Worm (Caenorhabditis elegans) whole organism, mixed stage, embryonic: Measurements from ENCODE around the gene F56D3.1.

Experiments
- M03D4.4 ChIP-seq: sonication (generic microtip); optimal IDR thresholded peaks from 2 replicates; lab custom pipeline; 2017; ENCODE audit warnings: mild to moderate bottlenecking, missing genetic modification characterization, missing compliant biosample characterization
- bed-3 ChIP-seq: fragments of 200-800 bp; sonication (Bioruptor generic); optimal IDR thresholded peaks from 3 replicates; lab custom pipeline; 2018; ENCODE audit warnings: mild to moderate bottlenecking, missing genetic modification characterization, moderate library complexity, missing compliant biosample characterization
- ceh-39 ChIP-seq: fragments of 150-350 bp; optimal IDR thresholded peaks from 2 replicates; lab custom pipeline; 2014; ENCODE audit warnings: missing biosample characterization, missing genetic modification characterization
- ceh-43 ChIP-seq: fragments of 200-800 bp; sonication (Bioruptor generic); optimal IDR thresholded peaks from 2 replicates; lab custom pipeline; 2018; ENCODE audit warnings: mild to moderate bottlenecking, missing genetic modification characterization, moderate library complexity, missing compliant biosample characterization
- ceh-83 ChIP-seq: fragments of 200-800 bp; sonication (Bioruptor generic); optimal IDR thresholded peaks from 2 replicates; lab custom pipeline; 2018; ENCODE audit warnings: mild to moderate bottlenecking, missing genetic modification characterization, missing compliant biosample characterization
- ces-1 ChIP-seq: fragments of 150-350 bp; optimal IDR thresholded peaks from 2 replicates; lab custom pipeline; 2014; ENCODE audit warnings: missing biosample characterization, missing genetic modification reagents, missing genetic modification characterization
- cnd-1 ChIP-seq: fragments of 200-800 bp; sonication (Bioruptor generic); optimal IDR thresholded peaks from 2 replicates; lab custom pipeline; 2018; ENCODE audit warnings: mild to moderate bottlenecking, missing genetic modification characterization, missing compliant biosample characterization
- drap-1 ChIP-seq: fragments of 200-800 bp; sonication (Bioruptor generic); optimal IDR thresholded peaks from 3 replicates; lab custom pipeline; 2018; ENCODE audit warnings: mild to moderate bottlenecking, missing genetic modification characterization, missing compliant biosample characterization
- elt-1 ChIP-seq: sonication (generic microtip); optimal IDR thresholded peaks from 2 replicates; lab custom pipeline; 2017; ENCODE audit warnings: missing genetic modification characterization, mild to moderate bottlenecking, missing compliant biosample characterization, antibody characterized with exemption, moderate library complexity, borderline replicate concordance; ENCODE audit not compliant: insufficient read depth
- flh-1 ChIP-seq: fragments of 200-800 bp; sonication (Bioruptor generic); optimal IDR thresholded peaks from 2 replicates; lab custom pipeline; 2018; ENCODE audit warnings: mild to moderate bottlenecking, missing genetic modification characterization, moderate library complexity, missing compliant biosample characterization
- ham-2 ChIP-seq: fragments of 200-800 bp; sonication (Bioruptor generic); optimal IDR thresholded peaks from 2 replicates; lab custom pipeline; 2018; ENCODE audit warnings: mild to moderate bottlenecking, missing genetic modification characterization, missing compliant biosample characterization
- hlh-1 ChIP-seq: fragments of 150-350 bp; optimal IDR thresholded peaks from 2 replicates; lab custom pipeline; 2014; ENCODE audit warnings: missing biosample characterization, missing genetic modification reagents, missing genetic modification characterization
- lin-13 ChIP-seq: fragments of 150-350 bp; optimal IDR thresholded peaks from 2 replicates; lab custom pipeline; 2014; ENCODE audit warnings: missing biosample characterization, missing genetic modification characterization
- lin-32 ChIP-seq: fragments of 200-800 bp; sonication (Bioruptor generic); optimal IDR thresholded peaks from 2 replicates; lab custom pipeline; 2018; ENCODE audit warnings: mild to moderate bottlenecking, missing genetic modification characterization, missing compliant biosample characterization
- lsy-2 ChIP-seq: fragments of 150-350 bp; optimal IDR thresholded peaks from 2 replicates; lab custom pipeline; 2014; ENCODE audit warnings: missing biosample characterization, missing genetic modification characterization
- mab-5 ChIP-seq: fragments of 150-350 bp; optimal IDR thresholded peaks from 2 replicates; lab custom pipeline; 2014; ENCODE audit warnings: missing biosample characterization, missing genetic modification characterization
- mep-1 ChIP-seq: fragments of 150-350 bp; optimal IDR thresholded peaks from 2 replicates; lab custom pipeline; 2017; ENCODE audit warnings: missing biosample characterization, missing genetic modification reagents, missing genetic modification characterization, inconsistent platforms
- mls-2 ChIP-seq: sonication (generic microtip); optimal IDR thresholded peaks from 2 replicates; lab custom pipeline; 2016; ENCODE audit warnings: mild to moderate bottlenecking, missing genetic modification characterization, moderate library complexity, missing compliant biosample characterization
- nhr-12 ChIP-seq: fragments of 150-350 bp; optimal IDR thresholded peaks from 2 replicates; lab custom pipeline; 2014; ENCODE audit warnings: missing biosample characterization, missing genetic modification characterization
- nhr-2 ChIP-seq: fragments of 150-350 bp; optimal IDR thresholded peaks from 2 replicates; lab custom pipeline; 2014; ENCODE audit warnings: missing biosample characterization, missing genetic modification characterization
- nhr-237 ChIP-seq: fragments of 150-350 bp; optimal IDR thresholded peaks from 2 replicates; lab custom pipeline; 2014; ENCODE audit warnings: missing biosample characterization, missing genetic modification characterization
- nhr-28 ChIP-seq: fragments of 150-350 bp; optimal IDR thresholded peaks from 2 replicates; lab custom pipeline; 2014; ENCODE audit warnings: missing biosample characterization, missing genetic modification characterization
- nhr-76 ChIP-seq: sonication (generic microtip); optimal IDR thresholded peaks from 2 replicates; lab custom pipeline; 2017; ENCODE audit warnings: missing biosample characterization, missing genetic modification characterization
- sem-2 ChIP-seq: fragments of 200-800 bp; sonication (Bioruptor generic); optimal IDR thresholded peaks from 2 replicates; lab custom pipeline; 2018; ENCODE audit warnings: mild to moderate bottlenecking, missing genetic modification characterization, missing compliant biosample characterization
- snpc-4 ChIP-seq: fragments of 150-350 bp; optimal IDR thresholded peaks from 2 replicates; lab custom pipeline; 2014; ENCODE audit warnings: missing biosample characterization, missing genetic modification characterization
- sptf-1 ChIP-seq: sonication (generic microtip); optimal IDR thresholded peaks from 2 replicates; lab custom pipeline; 2017; ENCODE audit warnings: mild to moderate bottlenecking, missing genetic modification characterization, moderate library complexity, missing compliant biosample characterization
- tbx-8 ChIP-seq: fragments of 200-800 bp; sonication (Bioruptor generic); optimal IDR thresholded peaks from 2 replicates; lab custom pipeline; 2018; ENCODE audit warnings: mild to moderate bottlenecking, missing genetic modification characterization, moderate library complexity, missing compliant biosample characterization
- zip-8 ChIP-seq: fragments of 150-350 bp; optimal IDR thresholded peaks from 2 replicates; lab custom pipeline; 2014; ENCODE audit warnings: missing biosample characterization, missing genetic modification characterization
- ztf-11 ChIP-seq: fragments of 150-350 bp; optimal IDR thresholded peaks from 2 replicates; lab custom pipeline; 2014; ENCODE audit warnings: missing biosample characterization, missing genetic modification characterization

F56D3.1 gene

DNA sequence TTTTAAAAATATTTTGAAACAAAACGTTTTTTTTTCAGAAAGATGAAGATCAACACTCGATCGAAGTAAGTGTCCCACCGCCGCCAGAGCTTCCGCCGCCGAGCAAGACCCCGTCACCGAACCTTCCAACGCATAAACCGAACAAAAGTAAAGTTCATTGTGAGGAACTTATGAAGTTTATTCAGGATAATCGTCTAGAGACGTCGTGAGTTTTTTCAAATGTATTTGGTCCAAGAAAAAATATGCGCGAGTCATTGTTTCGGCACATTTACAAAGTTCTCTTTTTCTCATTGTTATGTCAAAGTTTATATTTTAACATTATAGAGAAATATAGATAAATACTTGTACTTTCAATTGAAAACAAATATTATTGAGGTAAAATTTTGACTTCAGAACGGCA, 20.9 kb upstream of the F56D3.1 start:
- TF ChIP-seq ztf-11 (tag; lab: Kevin White, UChicago), result no peak
- TF ChIP-seq lsy-2, result no peak
- TF ChIP-seq mep-1 (tag; lab: Kevin White, UChicago), result no peak
- no peak for TF ChIP-seq snpc-4 (tag; lab: Kevin White, UChicago)
- TF ChIP-seq drap-1, result no peak
- no peak for TF ChIP-seq nhr-12 (tag; lab: Kevin White, UChicago)
- TF ChIP-seq elt-1 (tag; lab: Kevin White, UChicago), result no peak
- TF ChIP-seq tbx-8 (GFP tag; lab: Kevin White, UChicago), result no peak
- TF ChIP-seq ceh-83 (GFP tag; lab: Kevin White, UChicago), result no peak
- TF ChIP-seq hlh-1 (tag; lab: Kevin White, UChicago), result no peak

DNA sequence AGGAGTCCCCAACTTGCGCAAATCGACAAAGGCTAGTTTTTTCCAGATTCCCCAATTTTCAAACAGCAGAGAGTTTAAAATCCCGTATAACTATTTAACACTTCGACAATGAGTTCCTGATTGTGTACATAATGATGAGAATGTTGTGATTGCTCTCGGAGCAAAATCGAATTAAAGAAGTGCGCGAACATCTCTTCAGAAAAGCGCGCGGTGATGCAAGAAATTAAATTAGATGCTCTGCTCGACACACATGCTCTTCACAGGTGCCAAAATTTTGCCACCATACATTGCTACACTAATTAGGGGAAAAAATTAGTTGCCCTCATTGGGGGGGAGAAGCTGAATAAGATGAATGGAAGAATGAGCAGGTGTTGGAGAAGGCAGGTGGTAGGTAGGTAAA, 16.7 kb upstream of the F56D3.1 start:
- TF ChIP-seq ces-1 (GFP tag; lab: Kevin White, UChicago) (peak; percentile 95), nhr-12 (tag; lab: Kevin White, UChicago) (no peak)

DNA sequence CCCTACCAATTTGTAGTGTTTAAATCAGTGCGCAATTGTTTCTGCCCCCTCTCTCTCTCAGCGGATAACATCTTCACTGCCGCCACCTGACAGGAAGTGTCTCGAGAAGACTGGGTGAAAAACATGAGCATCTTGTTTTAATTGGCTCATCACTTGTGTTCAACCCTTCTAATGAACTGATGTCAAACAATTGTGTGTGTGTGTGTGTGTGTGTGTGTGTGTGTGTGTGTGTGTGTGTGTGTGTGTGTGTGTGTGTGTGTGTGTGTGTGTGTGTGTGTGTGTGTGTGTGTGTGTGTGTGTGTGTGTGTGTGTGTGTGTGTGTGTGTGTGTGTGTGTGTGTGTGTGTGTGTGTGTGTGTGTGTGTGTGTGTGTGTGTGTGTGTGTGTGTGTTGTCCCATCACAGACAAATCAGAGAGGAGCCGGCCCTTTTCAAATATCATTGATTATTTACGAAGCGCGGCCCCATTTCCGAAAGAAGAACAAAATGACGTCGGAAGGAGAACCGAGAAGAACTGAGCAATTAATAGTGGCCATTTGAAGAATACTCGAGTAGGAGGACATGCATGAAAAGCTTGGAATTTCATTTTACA, 16.0 kb upstream of the F56D3.1 start:
- TF ChIP-seq M03D4.4 (tag; lab: Kevin White, UChicago) (peak; percentile 65), sptf-1 (tag; lab: Kevin White, UChicago) (peak; percentile 79), hlh-1 (tag; lab: Kevin White, UChicago) (peak; percentile 57), ceh-43 (GFP tag; lab: Kevin White, UChicago) (peak; percentile 31), flh-1 (GFP tag; lab: Kevin White, UChicago) (peak; percentile 44), sem-2 (peak; percentile 31), drap-1 (peak; percentile 60), mls-2 (tag; lab: Kevin White, UChicago) (peak; percentile 74), bed-3 (peak; percentile 28), lin-32 (GFP tag; lab: Kevin White, UChicago) (peak; percentile 44), ceh-83 (GFP tag; lab: Kevin White, UChicago) (peak; percentile 73), cnd-1 (tag; lab: Kevin White, UChicago) (peak; percentile 72), ham-2 (GFP tag; lab: Kevin White, UChicago) (peak; percentile 11)

DNA sequence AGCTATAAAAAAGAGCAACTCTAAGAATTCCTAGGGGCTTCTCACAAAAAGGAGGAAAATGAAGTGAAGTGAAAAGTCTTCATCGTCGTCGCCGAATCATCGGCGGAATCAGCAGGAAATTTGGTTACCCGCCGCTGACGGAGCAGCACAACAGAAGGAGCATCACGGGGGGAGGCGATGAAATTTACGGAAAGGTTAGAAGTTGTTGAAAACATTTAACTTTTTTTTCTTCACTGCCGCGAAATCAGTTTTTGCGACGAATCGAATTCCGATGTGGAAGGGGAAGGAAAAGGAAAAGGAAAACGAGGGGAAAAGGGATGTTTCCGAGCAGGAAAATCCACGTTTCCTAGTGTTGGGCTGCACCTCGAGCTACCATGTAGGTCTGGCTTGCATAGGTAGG, 12.8 kb upstream of the F56D3.1 start:
- TF ChIP-seq mab-5 (no peak), cnd-1 (tag; lab: Kevin White, UChicago) (no peak), mls-2 (tag; lab: Kevin White, UChicago) (no peak), sem-2 (no peak), hlh-1 (tag; lab: Kevin White, UChicago) (no peak), flh-1 (GFP tag; lab: Kevin White, UChicago) (no peak), nhr-12 (tag; lab: Kevin White, UChicago) (no peak), snpc-4 (tag; lab: Kevin White, UChicago) (no peak), sptf-1 (tag; lab: Kevin White, UChicago) (peak; percentile 1), nhr-2 (tag; lab: Kevin White, UChicago) (no peak), elt-1 (tag; lab: Kevin White, UChicago) (no peak), nhr-76 (tag; lab: Kevin White, UChicago) (no peak), ces-1 (GFP tag; lab: Kevin White, UChicago) (peak; percentile 80), lin-13 (tag; lab: Kevin White, UChicago) (no peak)

DNA sequence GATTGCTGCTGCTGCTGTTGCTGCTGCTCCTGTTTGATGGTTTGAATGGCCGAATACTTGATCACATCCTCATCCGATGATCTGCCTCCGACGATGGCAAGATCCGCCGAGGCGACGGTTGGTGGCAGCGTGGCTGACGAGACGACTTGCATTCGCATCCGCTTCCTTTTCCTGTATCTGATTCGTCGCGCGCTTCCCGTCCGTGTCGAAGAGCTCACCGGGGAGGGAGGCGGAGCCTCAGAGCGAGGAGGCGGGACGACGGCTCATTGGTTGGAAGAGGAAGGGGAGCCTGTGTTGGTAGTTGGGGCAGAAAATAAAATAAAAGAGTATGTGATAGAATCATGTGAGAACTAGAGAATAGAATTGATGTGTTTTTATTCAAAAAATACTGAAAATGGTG, 11.5 kb upstream of the F56D3.1 start:
- TF ChIP-seq bed-3, result no peak
- no peak for TF ChIP-seq nhr-237 (tag; lab: Kevin White, UChicago)
- TF ChIP-seq mep-1 (tag; lab: Kevin White, UChicago), result no peak
- TF ChIP-seq nhr-76 (tag; lab: Kevin White, UChicago), result no peak
- TF ChIP-seq cnd-1 (tag; lab: Kevin White, UChicago), result no peak
- TF ChIP-seq sptf-1 (tag; lab: Kevin White, UChicago), result no peak
- TF ChIP-seq zip-8 (tag; lab: Kevin White, UChicago), result no peak
- no peak for TF ChIP-seq drap-1
- TF ChIP-seq hlh-1 (tag; lab: Kevin White, UChicago), result no peak
- no peak for TF ChIP-seq ceh-83 (GFP tag; lab: Kevin White, UChicago)
- no peak for TF ChIP-seq lin-13 (tag; lab: Kevin White, UChicago)
- TF ChIP-seq M03D4.4 (tag; lab: Kevin White, UChicago), result no peak
- no peak for TF ChIP-seq ces-1 (GFP tag; lab: Kevin White, UChicago)
- TF ChIP-seq elt-1 (tag; lab: Kevin White, UChicago), result no peak
- no peak for TF ChIP-seq tbx-8 (GFP tag; lab: Kevin White, UChicago)
- no peak for TF ChIP-seq ceh-39 (tag; lab: Kevin White, UChicago)
- no peak for TF ChIP-seq nhr-12 (tag; lab: Kevin White, UChicago)
- TF ChIP-seq nhr-28 (tag; lab: Kevin White, UChicago), result no peak
